Fruit fly (Drosophila melanogaster) whole organism: ENCODE results near the gene CG18088.

Experiments
- Dll ChIP-seq: fragments of >200 bp; optimal IDR thresholded peaks from 2 replicates; lab custom pipeline; 2017
- usp ChIP-seq: fragments of >200 bp; optimal IDR thresholded peaks from 2 replicates; lab custom pipeline; 2017; ENCODE audit warnings: missing biosample characterization, missing genetic modification characterization, mixed read lengths

dm6 chr2L:8982584-8983302 lies 15.4 kb downstream of the CG18088 start:
- TF ChIP-seq usp (GFP tag; lab: Kevin White, UChicago) (no peak), Dll (lab: Kevin White, UChicago) (no peak)
